Worm (Caenorhabditis elegans) whole organism, L2 larva: ENCODE data around the gene F21G4.6.

Experiments
- C34F6.9 ChIP-seq: fragments of 150-350 bp; optimal IDR thresholded peaks from 2 replicates; lab custom pipeline; 2014; ENCODE audit warnings: missing biosample characterization, missing genetic modification characterization
- F13H6.1 ChIP-seq: sonication (generic microtip); optimal IDR thresholded peaks from 2 replicates; lab custom pipeline; 2016; ENCODE audit warnings: missing genetic modification characterization, missing compliant biosample characterization
- Y55F3AM.14 ChIP-seq: fragments of 200-800 bp; sonication (Bioruptor generic); optimal IDR thresholded peaks from 2 replicates; lab custom pipeline; 2018; ENCODE audit warnings: mild to moderate bottlenecking, missing genetic modification characterization, missing compliant biosample characterization
- ZK546.5 ChIP-seq: sonication (generic microtip); optimal IDR thresholded peaks from 2 replicates; lab custom pipeline; 2017; ENCODE audit warnings: missing biosample characterization, missing genetic modification characterization
- alr-1 ChIP-seq: fragments of 150-350 bp; optimal IDR thresholded peaks from 2 replicates; lab custom pipeline; 2014; ENCODE audit warnings: missing biosample characterization, missing genetic modification characterization
- aly-2 ChIP-seq: fragments of 150-350 bp; optimal IDR thresholded peaks from 2 replicates; lab custom pipeline; 2014; ENCODE audit warnings: missing biosample characterization, missing genetic modification characterization
- blmp-1 ChIP-seq: sonication (generic microtip); optimal IDR thresholded peaks from 2 replicates; lab custom pipeline; 2017; ENCODE audit warnings: missing genetic modification characterization, mild to moderate bottlenecking, missing compliant biosample characterization, antibody characterized with exemption, moderate library complexity; ENCODE audit not compliant: insufficient read depth
- ceh-16 ChIP-seq: fragments of 150-350 bp; optimal IDR thresholded peaks from 2 replicates; lab custom pipeline; 2014; ENCODE audit warnings: missing biosample characterization, missing genetic modification characterization
- ceh-82 ChIP-seq: fragments of 150-350 bp; optimal IDR thresholded peaks from 2 replicates; lab custom pipeline; 2014; ENCODE audit warnings: missing biosample characterization, missing genetic modification characterization
- crh-2 ChIP-seq: sonication (generic microtip); optimal IDR thresholded peaks from 2 replicates; lab custom pipeline; 2017; ENCODE audit warnings: missing biosample characterization, missing genetic modification characterization
- dmd-4 ChIP-seq: sonication (generic microtip); optimal IDR thresholded peaks from 2 replicates; lab custom pipeline; 2017; ENCODE audit warnings: missing biosample characterization, missing genetic modification characterization
- egl-27 ChIP-seq: sonication (generic microtip); optimal IDR thresholded peaks from 3 replicates; lab custom pipeline; 2017; ENCODE audit warnings: missing biosample characterization, missing genetic modification reagents, missing genetic modification characterization
- elt-1 ChIP-seq: fragments of 150-350 bp; optimal IDR thresholded peaks from 2 replicates; lab custom pipeline; 2014; ENCODE audit warnings: missing biosample characterization, missing genetic modification characterization
- elt-3 ChIP-seq: sonication (generic microtip); optimal IDR thresholded peaks from 2 replicates; lab custom pipeline; 2017; ENCODE audit warnings: missing biosample characterization, missing genetic modification characterization
- gmeb-1 ChIP-seq: fragments of 150-350 bp; optimal IDR thresholded peaks from 2 replicates; lab custom pipeline; 2014; ENCODE audit warnings: missing biosample characterization, missing genetic modification characterization
- lin-11 ChIP-seq: fragments of 150-350 bp; sonication (generic microtip); optimal IDR thresholded peaks from 2 replicates; lab custom pipeline; 2014; ENCODE audit warnings: missing biosample characterization, missing genetic modification characterization, inconsistent platforms, mixed read lengths
- lin-13 ChIP-seq: fragments of 150-350 bp; optimal IDR thresholded peaks from 2 replicates; lab custom pipeline; 2014; ENCODE audit warnings: missing biosample characterization, missing genetic modification reagents, missing genetic modification characterization
- lin-39 ChIP-seq: fragments of 150-350 bp; optimal IDR thresholded peaks from 2 replicates; lab custom pipeline; 2014; ENCODE audit warnings: missing biosample characterization, missing genetic modification reagents, missing genetic modification characterization
- lsy-2 ChIP-seq, 2 experiments: fragments of 150-350 bp in 1 of 2; sonication (generic microtip) in 1 of 2; optimal IDR thresholded peaks; 2 replicates each; lab custom pipeline; 2014 to 2017; ENCODE audit warnings: missing biosample characterization in 2 of 2, missing genetic modification characterization in 2 of 2
- mab-5 ChIP-seq: fragments of 150-350 bp; optimal IDR thresholded peaks from 2 replicates; lab custom pipeline; 2014; ENCODE audit warnings: missing biosample characterization, missing genetic modification characterization
- mbf-1 ChIP-seq: sonication (generic microtip); optimal IDR thresholded peaks from 2 replicates; lab custom pipeline; 2017; ENCODE audit warnings: missing biosample characterization, missing genetic modification characterization
- mdl-1 ChIP-seq, 2 experiments: fragments of 150-350 bp in 1 of 2; sonication (generic microtip) in 1 of 2; optimal IDR thresholded peaks; 2 replicates each; lab custom pipeline; 2017; ENCODE audit warnings: missing biosample characterization in 2 of 2, missing genetic modification characterization in 2 of 2
- nhr-11 ChIP-seq: fragments of 150-350 bp; optimal IDR thresholded peaks from 2 replicates; lab custom pipeline; 2014; ENCODE audit warnings: missing biosample characterization, missing genetic modification characterization
- nhr-129 ChIP-seq: fragments of 150-350 bp; optimal IDR thresholded peaks from 2 replicates; lab custom pipeline; 2014; ENCODE audit warnings: missing biosample characterization, missing genetic modification characterization
- nhr-237 ChIP-seq: fragments of 150-350 bp; optimal IDR thresholded peaks from 2 replicates; lab custom pipeline; 2014; ENCODE audit warnings: missing biosample characterization, missing genetic modification characterization
- nhr-25 ChIP-seq: fragments of 150-350 bp; sonication (generic microtip); optimal IDR thresholded peaks from 3 replicates; lab custom pipeline; 2014; ENCODE audit warnings: missing biosample characterization, missing genetic modification characterization
- peb-1 ChIP-seq: fragments of 150-350 bp; optimal IDR thresholded peaks from 2 replicates; lab custom pipeline; 2014; ENCODE audit warnings: missing biosample characterization, missing genetic modification characterization
- sem-4 ChIP-seq: fragments of 150-350 bp; optimal IDR thresholded peaks from 2 replicates; lab custom pipeline; 2014; ENCODE audit warnings: missing biosample characterization, missing genetic modification reagents, missing genetic modification characterization
- skn-1 ChIP-seq: sonication (generic microtip); optimal IDR thresholded peaks from 2 replicates; lab custom pipeline; 2017; ENCODE audit warnings: missing biosample characterization, missing genetic modification characterization
- sma-3 ChIP-seq: sonication (generic microtip); optimal IDR thresholded peaks from 2 replicates; lab custom pipeline; 2016; ENCODE audit warnings: missing genetic modification reagents, missing genetic modification characterization, missing compliant biosample characterization
- sma-9 ChIP-seq, 2 experiments: fragments of 150-350 bp in 1 of 2; sonication (generic microtip) in 1 of 2; optimal IDR thresholded peaks; 2 replicates each; lab custom pipeline; 2014 to 2016; ENCODE audit warnings: missing genetic modification characterization in 2 of 2, mild to moderate bottlenecking in 1 of 2, missing biosample characterization in 1 of 2, missing compliant biosample characterization in 1 of 2, missing genetic modification reagents in 1 of 2, moderate library complexity in 1 of 2
- snpc-4 ChIP-seq: fragments of 150-350 bp; optimal IDR thresholded peaks from 2 replicates; lab custom pipeline; 2014; ENCODE audit warnings: missing biosample characterization, missing genetic modification characterization
- unc-39 ChIP-seq: fragments of 150-350 bp; optimal IDR thresholded peaks from 2 replicates; lab custom pipeline; 2014; ENCODE audit warnings: missing biosample characterization, missing genetic modification characterization
- unc-55 ChIP-seq: fragments of 150-350 bp; sonication (generic microtip); optimal IDR thresholded peaks from 3 replicates; lab custom pipeline; 2014; ENCODE audit warnings: missing biosample characterization, missing genetic modification reagents, missing genetic modification characterization
- unc-62 ChIP-seq: fragments of 150-350 bp; optimal IDR thresholded peaks from 2 replicates; lab custom pipeline; 2014; ENCODE audit warnings: missing biosample characterization, missing genetic modification reagents, missing genetic modification characterization
- ztf-11 ChIP-seq: sonication (generic microtip); optimal IDR thresholded peaks from 2 replicates; lab custom pipeline; 2017; ENCODE audit warnings: missing biosample characterization, missing genetic modification characterization
- ztf-4 ChIP-seq: fragments of 150-350 bp; optimal IDR thresholded peaks from 2 replicates; lab custom pipeline; 2014; ENCODE audit warnings: missing biosample characterization, missing genetic modification characterization

Gene F21G4.6

DNA sequence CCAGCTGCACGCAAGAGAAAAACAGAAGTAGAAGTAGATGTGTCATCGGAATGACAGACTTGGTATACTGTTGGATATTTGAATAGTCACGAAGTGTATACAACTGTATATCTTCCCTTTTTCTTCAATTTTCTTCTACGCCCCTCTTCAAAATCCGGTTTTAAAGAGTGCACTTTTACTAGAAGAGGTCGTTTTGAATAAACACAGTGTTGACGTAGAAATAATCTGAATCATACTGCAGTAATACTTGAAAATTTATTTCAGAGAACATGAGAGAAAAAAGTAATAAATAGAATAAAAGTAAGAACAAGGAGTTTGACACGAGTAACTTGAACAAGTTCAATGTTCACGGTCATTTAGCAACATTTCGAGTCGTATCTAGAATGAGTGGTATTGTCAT lies 44.7 kb downstream of the F21G4.6 start, which contains the start of gene R07B1.8:
R07B1.8 (minus strand) TSS at position 101 of the 400 bp plus-strand sequence.
- TF ChIP-seq dmd-4: no peak
- TF ChIP-seq unc-62 (GFP tag; lab: Kevin White, UChicago): no peak
- TF ChIP-seq sem-4: no peak
- TF ChIP-seq snpc-4 (tag; lab: Kevin White, UChicago): no peak
- TF ChIP-seq, all 48 proteins: peak for 0

DNA sequence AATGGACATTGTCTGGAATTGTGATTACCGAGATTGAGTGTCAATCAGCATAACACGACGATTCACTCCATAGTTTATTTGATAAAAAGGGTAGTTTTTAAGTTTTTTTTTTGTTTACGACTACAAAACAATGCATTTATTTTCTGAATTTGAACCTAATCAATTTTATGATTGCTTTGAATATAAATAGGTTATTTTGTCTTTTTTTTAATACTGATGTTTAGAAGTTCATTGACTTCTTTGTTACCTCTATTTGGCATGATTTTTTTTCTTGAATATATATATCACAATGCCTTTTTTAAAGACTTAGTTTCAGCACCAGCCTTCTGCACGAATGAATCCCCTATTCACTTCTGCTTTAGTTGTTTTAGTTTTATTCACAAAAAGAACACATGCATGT lies 47.7 kb downstream of the F21G4.6 start, which contains the start of gene R07B1.13:
R07B1.13 (plus strand) TSS at position 301 of the 400 bp plus-strand sequence.
- TF ChIP-seq blmp-1 (tag; lab: Kevin White, UChicago) (no peak), elt-3 (tag; lab: Kevin White, UChicago) (no peak), ceh-82 (no peak), F13H6.1 (tag; lab: Kevin White, UChicago) (no peak), sem-4 (no peak), Y55F3AM.14 (GFP tag; lab: Kevin White, UChicago) (no peak), lin-13 (GFP tag; lab: Kevin White, UChicago) (no peak), crh-2 (tag; lab: Kevin White, UChicago) (no peak), sma-3 (no peak), nhr-129 (tag; lab: Kevin White, UChicago) (no peak), nhr-11 (tag; lab: Kevin White, UChicago) (no peak)

DNA sequence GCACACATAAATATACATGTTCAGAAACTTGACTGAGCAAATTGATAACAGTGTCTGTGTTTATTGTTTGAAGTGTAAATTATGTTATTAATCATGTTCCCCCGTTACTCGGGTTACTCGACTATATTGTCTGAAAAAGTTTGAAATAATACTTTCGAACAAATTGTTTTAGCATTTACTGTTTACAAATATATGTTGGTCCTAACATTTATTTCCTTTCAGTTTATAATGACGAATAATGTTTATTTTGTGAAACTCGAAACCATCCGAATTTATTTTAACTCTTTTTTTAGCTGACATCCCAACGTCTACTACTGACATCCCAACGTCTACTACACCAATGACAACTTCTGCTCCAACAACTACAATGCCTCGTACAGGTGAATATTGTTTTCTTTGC lies 48.4 kb downstream of the F21G4.6 start, which contains the start of gene R07B1.7:
R07B1.7 (plus strand) TSS at position 301 of the 400 bp plus-strand sequence.
- TF ChIP-seq alr-1 (tag; lab: Kevin White, UChicago): no peak
- no peak for TF ChIP-seq nhr-11 (tag; lab: Kevin White, UChicago)
- TF ChIP-seq nhr-237 (tag; lab: Kevin White, UChicago): no peak
- no peak for TF ChIP-seq mbf-1
- TF ChIP-seq lsy-2 (tag; optimal IDR thresholded peaks at IDR 0.05; lab: Kevin White, UChicago): no peak
- TF ChIP-seq sem-4: no peak
- no peak for TF ChIP-seq egl-27 (tag; lab: Kevin White, UChicago)
- TF ChIP-seq ztf-4: no peak
- no peak for TF ChIP-seq peb-1 (tag; lab: Kevin White, UChicago)
- TF ChIP-seq C34F6.9 (tag; lab: Kevin White, UChicago): no peak
- no peak for TF ChIP-seq unc-39 (tag; lab: Kevin White, UChicago)
- TF ChIP-seq ztf-11 (tag; lab: Kevin White, UChicago): no peak
- no peak for TF ChIP-seq ZK546.5
- no peak for TF ChIP-seq unc-55
- no peak for TF ChIP-seq ceh-16 (tag; lab: Kevin White, UChicago)
- no peak for TF ChIP-seq Y55F3AM.14 (GFP tag; lab: Kevin White, UChicago)
- no peak for TF ChIP-seq elt-1 (tag; lab: Kevin White, UChicago)

DNA sequence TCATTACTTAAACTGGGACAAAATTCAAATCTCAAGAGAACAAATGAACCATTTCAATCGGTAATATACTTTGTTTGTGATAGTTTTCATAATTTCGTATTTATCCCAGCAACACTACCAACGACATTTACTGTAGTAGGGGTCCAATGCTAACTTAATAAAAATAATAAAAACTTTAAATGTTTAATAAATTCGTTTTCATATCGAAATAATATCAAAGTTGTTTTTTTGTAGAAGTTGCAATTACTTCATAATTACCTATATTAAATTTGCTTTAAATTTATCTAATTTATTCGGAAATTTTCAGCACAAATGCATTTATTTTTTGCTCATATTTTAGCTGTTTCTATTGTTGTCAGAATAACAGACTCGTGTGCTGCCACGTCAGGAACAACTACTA lies 50.9 kb downstream of the F21G4.6 start, which contains the start of gene R07B1.6:
R07B1.6 (plus strand) TSS at position 301 of the 400 bp plus-strand sequence.
- no peak for TF ChIP-seq ztf-11 (tag; lab: Kevin White, UChicago)
- TF ChIP-seq blmp-1 (tag; lab: Kevin White, UChicago): no peak
- no peak for TF ChIP-seq mdl-1 (tag; optimal IDR thresholded peaks at IDR 0.05; lab: Kevin White, UChicago)
- no peak for TF ChIP-seq mab-5 (tag; lab: Kevin White, UChicago)
- TF ChIP-seq nhr-25 (tag; lab: Kevin White, UChicago): no peak
- TF ChIP-seq lin-39 (tag; lab: Kevin White, UChicago): no peak
- TF ChIP-seq gmeb-1 (tag; lab: Kevin White, UChicago): no peak
- no peak for TF ChIP-seq ceh-16 (tag; lab: Kevin White, UChicago)
- TF ChIP-seq lsy-2 (tag; optimal IDR thresholded peaks at IDR 0.05; lab: Kevin White, UChicago): no peak
- TF ChIP-seq skn-1 (tag; lab: Kevin White, UChicago): no peak
- TF ChIP-seq aly-2 (tag; lab: Kevin White, UChicago): no peak
- TF ChIP-seq sma-9 (GFP tag; optimal IDR thresholded peaks at IDR 0.05; lab: Kevin White, UChicago): no peak
- TF ChIP-seq sma-9 (tag; optimal IDR thresholded peaks at IDR 0.05; lab: Kevin White, UChicago): no peak
- TF ChIP-seq alr-1 (tag; lab: Kevin White, UChicago): no peak
- TF ChIP-seq unc-62 (GFP tag; lab: Kevin White, UChicago): no peak
- TF ChIP-seq C34F6.9 (tag; lab: Kevin White, UChicago): no peak
- TF ChIP-seq peb-1 (tag; lab: Kevin White, UChicago): no peak
- TF ChIP-seq dmd-4: no peak
- TF ChIP-seq elt-1 (tag; lab: Kevin White, UChicago): no peak
- TF ChIP-seq lin-11 (tag; lab: Kevin White, UChicago): no peak
- no peak for TF ChIP-seq elt-3 (tag; lab: Kevin White, UChicago)
